Fruit fly (Drosophila melanogaster) whole organism, embryonic: Measurements from ENCODE around the gene CG18557.
A peak's percentile ranks its signal among the peaks of the same experiment; 100 is the strongest.

Source experiments
- ATbp ChIP-seq: fragments of 200-800 bp; sonication (Bioruptor generic); optimal IDR thresholded peaks from 2 replicates; lab custom pipeline; 2017; ENCODE audit warnings: missing biosample characterization, mild to moderate bottlenecking, missing genetic modification characterization, missing genetic modification reagents
- CG10274 ChIP-seq: fragments of 200-800 bp; sonication (Bioruptor generic); optimal IDR thresholded peaks from 3 replicates; lab custom pipeline; 2017; ENCODE audit warnings: missing biosample characterization, mild to moderate bottlenecking, missing genetic modification characterization
- CG10543 ChIP-seq: fragments of 200-800 bp; sonication (Bioruptor generic); optimal IDR thresholded peaks from 3 replicates; lab custom pipeline; 2017; ENCODE audit warnings: missing biosample characterization, mild to moderate bottlenecking, missing genetic modification characterization, moderate library complexity
- CG10979 ChIP-seq: fragments of 200-800 bp; sonication (Bioruptor generic); optimal IDR thresholded peaks from 2 replicates; lab custom pipeline; 2018; ENCODE audit warnings: missing biosample characterization, mild to moderate bottlenecking, missing genetic modification characterization, moderate library complexity
- CG12236 ChIP-seq: fragments of 200-800 bp; sonication (Bioruptor generic); optimal IDR thresholded peaks from 2 replicates; lab custom pipeline; 2016; ENCODE audit warnings: missing biosample characterization, missing genetic modification characterization
- CG12942 ChIP-seq: fragments of 200-800 bp; sonication (Bioruptor generic); optimal IDR thresholded peaks from 3 replicates; lab custom pipeline; 2016; ENCODE audit warnings: missing biosample characterization, missing genetic modification characterization
- CG14441 ChIP-seq: fragments of 200-800 bp; sonication (Bioruptor generic); IDR thresholded peaks from 2 replicates; pipeline ENCODE4 v1.3.6; 2022; ENCODE audit warnings: missing biosample characterization, missing genetic modification characterization
- CG14667 ChIP-seq: fragments of 200-800 bp; sonication (Bioruptor generic); IDR thresholded peaks from 2 replicates; pipeline ENCODE4 v1.3.6; 2022; ENCODE audit warnings: missing biosample characterization, missing genetic modification characterization
- CG17612 ChIP-seq: fragments of 200-800 bp; sonication (Bioruptor generic); IDR thresholded peaks from 2 replicates; pipeline ENCODE4 v1.3.6; 2022; ENCODE audit warnings: missing biosample characterization, missing genetic modification characterization
- CG33213 ChIP-seq: fragments of 200-800 bp; sonication (Bioruptor generic); optimal IDR thresholded peaks from 3 replicates; lab custom pipeline; 2016; ENCODE audit warnings: missing biosample characterization, missing genetic modification characterization
- CG34224 ChIP-seq: fragments of 200-800 bp; sonication (Bioruptor generic); IDR thresholded peaks from 3 replicates; pipeline ENCODE4 v1.3.6; 2022; ENCODE audit warnings: missing biosample characterization, missing genetic modification characterization; ENCODE audit not compliant: partially characterized antibody
- CG3838 ChIP-seq: fragments of 200-800 bp; sonication (Bioruptor generic); optimal IDR thresholded peaks from 3 replicates; lab custom pipeline; 2016; ENCODE audit warnings: missing biosample characterization, missing genetic modification characterization
- Dip3 ChIP-seq: fragments of 200-800 bp; sonication (Bioruptor generic); optimal IDR thresholded peaks from 3 replicates; lab custom pipeline; 2016; ENCODE audit warnings: missing biosample characterization, missing genetic modification characterization
- E2f2 ChIP-seq: fragments of 200-800 bp; sonication (Bioruptor generic); IDR thresholded peaks from 2 replicates; pipeline ENCODE4 v1.3.6; 2022; ENCODE audit warnings: missing biosample characterization, missing genetic modification characterization
- Eip74EF ChIP-seq, 2 experiments: fragments of 200-800 bp in 1 of 2; fragments of >200 bp in 1 of 2; sonication (Bioruptor generic) in 1 of 2; optimal IDR thresholded peaks; 2 replicates each; lab custom pipeline; 2017 to 2019; ENCODE audit warnings: missing biosample characterization in 2 of 2, missing genetic modification characterization in 2 of 2, mild to moderate bottlenecking in 1 of 2, moderate library complexity in 1 of 2
- Elba2 ChIP-seq: fragments of 200-800 bp; sonication (Bioruptor generic); optimal IDR thresholded peaks from 3 replicates; lab custom pipeline; 2016; ENCODE audit warnings: missing biosample characterization, missing genetic modification characterization
- H2.0 ChIP-seq: fragments of 200-800 bp; sonication (Bioruptor generic); IDR thresholded peaks from 2 replicates; pipeline ENCODE4 v1.3.6; 2022; ENCODE audit warnings: missing biosample characterization, missing genetic modification characterization
- Hand ChIP-seq: fragments of 200-800 bp; sonication (Bioruptor generic); optimal IDR thresholded peaks from 2 replicates; lab custom pipeline; 2017; ENCODE audit warnings: mild to moderate bottlenecking, missing biosample characterization, missing genetic modification reagents, missing genetic modification characterization
- Hr39 ChIP-seq: fragments of >200 bp; optimal IDR thresholded peaks from 2 replicates; lab custom pipeline; 2017
- Lhr ChIP-seq: fragments of 200-800 bp; sonication (Bioruptor generic); optimal IDR thresholded peaks from 3 replicates; lab custom pipeline; 2017; ENCODE audit warnings: mild to moderate bottlenecking, missing biosample characterization, missing genetic modification reagents, missing genetic modification characterization
- Lpt ChIP-seq: fragments of >200 bp; optimal IDR thresholded peaks from 2 replicates; lab custom pipeline; 2018; ENCODE audit warnings: missing biosample characterization, missing genetic modification characterization
- MTF-1 ChIP-seq: fragments of 200-800 bp; sonication (Bioruptor generic); optimal IDR thresholded peaks from 2 replicates; lab custom pipeline; 2018; ENCODE audit warnings: missing biosample characterization, mild to moderate bottlenecking, missing genetic modification characterization, borderline replicate concordance
- Meics ChIP-seq: fragments of 200-800 bp; sonication (Bioruptor generic); optimal IDR thresholded peaks from 2 replicates; lab custom pipeline; 2017; ENCODE audit warnings: missing biosample characterization, mild to moderate bottlenecking, missing genetic modification characterization
- NC2β ChIP-seq: fragments of 200-800 bp; sonication (Bioruptor generic); optimal IDR thresholded peaks from 2 replicates; lab custom pipeline; 2016; ENCODE audit warnings: missing biosample characterization, missing genetic modification characterization
- Sry-δ ChIP-seq: fragments of 200-800 bp; sonication (Bioruptor generic); optimal IDR thresholded peaks from 2 replicates; lab custom pipeline; 2016; ENCODE audit warnings: missing biosample characterization, missing genetic modification characterization
- Ssrp ChIP-seq: fragments of 200-800 bp; sonication (Bioruptor generic); optimal IDR thresholded peaks from 2 replicates; lab custom pipeline; 2018; ENCODE audit warnings: missing biosample characterization, mild to moderate bottlenecking, missing genetic modification characterization, moderate library complexity
- bbx ChIP-seq: fragments of 200-800 bp; sonication (Bioruptor generic); IDR thresholded peaks from 2 replicates; pipeline ENCODE4 v1.3.6; 2022; ENCODE audit warnings: missing biosample characterization, missing genetic modification characterization; ENCODE audit not compliant: partially characterized antibody
- danr ChIP-seq: fragments of 200-800 bp; sonication (Bioruptor generic); IDR thresholded peaks from 2 replicates; pipeline ENCODE4 v1.3.6; 2022; ENCODE audit warnings: missing biosample characterization, missing genetic modification characterization
- dati ChIP-seq: fragments of 200-800 bp; sonication (Bioruptor generic); IDR thresholded peaks from 2 replicates; pipeline ENCODE4 v1.3.6; 2022; ENCODE audit warnings: missing biosample characterization, missing genetic modification characterization
- dpn ChIP-seq, 2 experiments: fragments of 200-800 bp; sonication (Bioruptor generic); optimal IDR thresholded peaks; 3 replicates each; lab custom pipeline; 2016; ENCODE audit warnings: missing biosample characterization in 2 of 2, missing genetic modification characterization in 2 of 2
- gfzf ChIP-seq: fragments of 200-800 bp; sonication (Bioruptor generic); optimal IDR thresholded peaks from 2 replicates; lab custom pipeline; 2016; ENCODE audit warnings: missing biosample characterization, mild to moderate bottlenecking, missing genetic modification characterization, moderate library complexity
- ham ChIP-seq: fragments of 200-800 bp; sonication (Bioruptor generic); IDR thresholded peaks from 2 replicates; pipeline ENCODE4 v1.3.6; 2022; ENCODE audit warnings: missing biosample characterization, missing genetic modification characterization
- hb ChIP-seq: fragments of 200-800 bp; sonication (Bioruptor generic); IDR thresholded peaks from 3 replicates; pipeline ENCODE4 v1.3.6; 2022; ENCODE audit warnings: missing biosample characterization, missing genetic modification characterization; ENCODE audit not compliant: partially characterized antibody
- jumu ChIP-seq: fragments of 200-800 bp; sonication (Bioruptor generic); optimal IDR thresholded peaks from 3 replicates; lab custom pipeline; 2016; ENCODE audit warnings: missing biosample characterization, missing genetic modification characterization
- klu ChIP-seq: fragments of 200-800 bp; sonication (Bioruptor generic); IDR thresholded peaks from 2 replicates; pipeline ENCODE4 v1.3.6; 2022; ENCODE audit warnings: missing biosample characterization, missing genetic modification characterization
- kni ChIP-seq: fragments of 200-800 bp; sonication (Bioruptor generic); optimal IDR thresholded peaks from 3 replicates; lab custom pipeline; 2017; ENCODE audit warnings: mild to moderate bottlenecking, missing biosample characterization, missing genetic modification reagents, missing genetic modification characterization
- lilli ChIP-seq: fragments of 200-800 bp; sonication (Bioruptor generic); optimal IDR thresholded peaks from 3 replicates; lab custom pipeline; 2016; ENCODE audit warnings: missing biosample characterization, missing genetic modification characterization
- nau ChIP-seq: fragments of 200-800 bp; sonication (Bioruptor generic); optimal IDR thresholded peaks from 3 replicates; lab custom pipeline; 2017; ENCODE audit warnings: missing biosample characterization, mild to moderate bottlenecking, missing genetic modification characterization, missing genetic modification reagents
- nmo ChIP-seq: fragments of 200-800 bp; sonication (Bioruptor generic); optimal IDR thresholded peaks from 2 replicates; lab custom pipeline; 2018; ENCODE audit warnings: missing biosample characterization, mild to moderate bottlenecking, missing genetic modification characterization, moderate library complexity
- otp ChIP-seq: fragments of 200-800 bp; sonication (Bioruptor generic); IDR thresholded peaks from 3 replicates; pipeline ENCODE4, ENCODE4 v1.3.6; 2022; ENCODE audit warnings: missing biosample characterization, missing genetic modification characterization
- pita ChIP-seq: fragments of 200-800 bp; sonication (Bioruptor generic); optimal IDR thresholded peaks from 2 replicates; lab custom pipeline; 2017; ENCODE audit warnings: missing biosample characterization, mild to moderate bottlenecking, missing genetic modification characterization
- psq ChIP-seq: fragments of 200-800 bp; sonication (Bioruptor generic); optimal IDR thresholded peaks from 2 replicates; lab custom pipeline; 2017; ENCODE audit warnings: missing biosample characterization, missing genetic modification characterization
- sqz ChIP-seq: fragments of 200-800 bp; sonication (Bioruptor generic); optimal IDR thresholded peaks from 3 replicates; lab custom pipeline; 2018; ENCODE audit warnings: missing biosample characterization, mild to moderate bottlenecking, missing genetic modification characterization
- tin ChIP-seq: fragments of 200-800 bp; sonication (Bioruptor generic); optimal IDR thresholded peaks from 3 replicates; lab custom pipeline; 2016; ENCODE audit warnings: missing biosample characterization, missing genetic modification characterization
- tll ChIP-seq, 2 experiments: fragments of 200-800 bp in 1 of 2; fragments of >200 bp in 1 of 2; sonication (Bioruptor generic) in 1 of 2; optimal IDR thresholded peaks; 2 replicates each; lab custom pipeline; 2017 to 2019; ENCODE audit warnings: missing biosample characterization in 2 of 2, missing genetic modification characterization in 2 of 2, mild to moderate bottlenecking in 1 of 2, moderate library complexity in 1 of 2
- trem ChIP-seq: fragments of 200-800 bp; optimal IDR thresholded peaks from 3 replicates; lab custom pipeline; 2019; ENCODE audit warnings: missing biosample characterization, mild to moderate bottlenecking, missing genetic modification characterization, moderate library complexity
- vfl ChIP-seq: fragments of 200-800 bp; sonication (Bioruptor generic); optimal IDR thresholded peaks from 2 replicates; lab custom pipeline; 2016; ENCODE audit warnings: missing biosample characterization, missing genetic modification characterization
- zen ChIP-seq: fragments of 200-800 bp; sonication (Bioruptor generic); optimal IDR thresholded peaks from 3 replicates; lab custom pipeline; 2018; ENCODE audit warnings: missing biosample characterization, mild to moderate bottlenecking, missing genetic modification characterization, moderate library complexity

Gene CG18557

DNA sequence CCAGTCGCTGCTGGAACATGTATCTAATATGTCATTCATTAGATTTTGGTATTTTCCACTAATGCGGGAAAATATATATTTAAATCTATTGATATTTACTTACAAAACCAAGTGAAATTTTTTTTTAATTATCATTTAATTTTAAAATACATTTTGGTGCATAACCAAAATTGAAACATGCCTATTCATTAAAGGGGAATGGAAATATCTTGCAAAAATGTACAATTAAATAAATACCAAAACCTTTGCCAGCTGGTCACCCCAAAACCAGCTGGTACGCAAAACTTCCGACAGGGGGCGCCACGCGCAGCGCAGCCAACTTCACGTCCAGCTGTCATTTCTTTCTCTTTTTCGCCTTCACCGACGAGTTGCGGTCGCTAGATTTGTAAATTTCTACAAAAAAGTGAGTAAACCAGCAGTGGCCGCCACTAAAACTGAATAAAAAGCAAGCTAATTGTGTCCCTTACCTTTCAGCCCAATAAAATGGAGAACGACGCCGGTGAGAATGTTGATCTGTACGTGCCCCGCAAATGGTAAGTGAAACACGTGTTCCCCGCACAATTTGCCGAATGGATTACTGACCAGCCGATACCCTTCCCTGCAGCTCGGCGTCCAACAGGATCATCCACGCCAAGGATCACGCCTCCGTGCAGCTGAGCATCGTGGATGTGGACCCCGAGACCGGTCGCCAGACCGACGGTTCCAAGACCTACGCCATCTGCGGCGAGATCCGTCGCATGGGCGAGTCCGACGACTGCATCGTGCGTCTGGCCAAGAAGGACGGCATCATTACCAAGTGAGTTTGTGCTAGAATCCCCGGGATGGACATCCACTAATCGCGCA is 10.5 kb upstream of the CG18557 start, which contains the start of the genes CG3104 and RpS21 (continued):
- TF ChIP-seq H2.0 (peak; percentile 89), CG10979 (tag; lab: Kevin White, UChicago) (peak; percentile 59), nmo (GFP tag; lab: Kevin White, UChicago) (peak; percentile 86), CG17612 (GFP tag; lab: Robert Waterston, UW) (peak; percentile 66), nau (GFP tag; lab: Kevin White, UChicago) (peak; percentile 75), tll (GFP tag; optimal IDR thresholded peaks at IDR 0.05; lab: Kevin White, UChicago) (no peak), kni (GFP tag; lab: Kevin White, UChicago) (peak; percentile 87), dati (GFP tag; lab: Robert Waterston, UW) (peak; percentile 75), CG33213 (peak; percentile 96), klu (GFP tag; lab: Robert Waterston, UW) (peak; percentile 72), ham (GFP tag; lab: Robert Waterston, UW) (peak; percentile 72; the same call in 1 of the 2 replicates), tin (peak; percentile 85), CG14441 (GFP tag; lab: Robert Waterston, UW) (peak; percentile 88), danr (GFP tag; lab: Robert Waterston, UW) (peak; percentile 61), MTF-1 (GFP tag; lab: Kevin White, UChicago) (peak; percentile 94), Sry-δ (GFP tag; lab: Kevin White, UChicago) (peak; percentile 59), otp (GFP tag; lab: Robert Waterston, UW) (peak; percentile 95), Hr39 (lab: Kevin White, UChicago) (no peak), E2f2 (GFP tag; lab: Robert Waterston, UW) (peak; percentile 88), Dip3 (GFP tag; lab: Kevin White, UChicago) (peak; percentile 82), Elba2 (GFP tag; lab: Kevin White, UChicago) (no peak), CG10543 (GFP tag; lab: Kevin White, UChicago) (peak; percentile 95), dpn (GFP tag; optimal IDR thresholded peaks at IDR 0.05; lab: Kevin White, UChicago) (peak; percentile 79 to 87), hb (GFP tag; lab: Robert Waterston, UW) (no peak), sqz (GFP tag; lab: Kevin White, UChicago) (peak; percentile 84), vfl (GFP tag; lab: Kevin White, UChicago) (peak; percentile 12), CG10274 (peak; percentile 85), zen (tag; lab: Kevin White, UChicago) (peak; percentile 61), CG34224 (GFP tag; lab: Robert Waterston, UW) (no peak; the same call in 2 of the 3 replicates), lilli (GFP tag; lab: Kevin White, UChicago) (peak; percentile 86), gfzf (GFP tag; lab: Kevin White, UChicago) (peak; percentile 77), Meics (peak; percentile 92), psq (GFP tag; lab: Kevin White, UChicago) (peak; percentile 64), CG3838 (GFP tag; lab: Kevin White, UChicago) (peak; percentile 77), Lhr (peak; percentile 96), ATbp (GFP tag; lab: Kevin White, UChicago) (peak; percentile 83), Eip74EF (GFP tag; optimal IDR thresholded peaks at IDR 0.05; lab: Kevin White, UChicago) (peak in 1 of 2 experiments; percentile 46), jumu (peak; percentile 73), Lpt (GFP tag; lab: Kevin White, UChicago) (no peak), Ssrp (peak; percentile 66), bbx (GFP tag; lab: Robert Waterston, UW) (0 out of 2 replicates have a peak, but pooled peaks have one; percentile 22), CG12236 (GFP tag; lab: Kevin White, UChicago) (peak; percentile 59), trem (tag; lab: Kevin White, UChicago) (peak; percentile 82), NC2β (GFP tag; lab: Kevin White, UChicago) (peak; percentile 93), pita (no peak), CG14667 (peak; percentile 86), CG12942 (GFP tag; lab: Kevin White, UChicago) (peak; percentile 76), Hand (GFP tag; lab: Kevin White, UChicago) (peak; percentile 15)
